Fruit fly (Drosophila melanogaster) whole organism, embryonic: ENCODE results near the gene UGP.

Experiments
- Adf1 ChIP-seq: fragments of 200-800 bp; sonication (Bioruptor generic); IDR thresholded peaks from 2 replicates; pipeline ENCODE4 v1.3.6; 2022; ENCODE audit warnings: missing biosample characterization, missing genetic modification characterization
- Aef1 ChIP-seq: fragments of 200-800 bp; sonication (Bioruptor generic); IDR thresholded peaks from 3 replicates; pipeline ENCODE4 v1.3.6; 2022; ENCODE audit warnings: missing biosample characterization, missing genetic modification characterization
- Bdp1 ChIP-seq: fragments of 200-800 bp; sonication (Bioruptor generic); optimal IDR thresholded peaks from 3 replicates; lab custom pipeline; 2016; ENCODE audit warnings: missing biosample characterization, missing genetic modification characterization
- C15 ChIP-seq: fragments of 200-800 bp; sonication (Bioruptor generic); IDR thresholded peaks from 3 replicates; pipeline ENCODE4 v1.3.6; 2022; ENCODE audit warnings: missing biosample characterization, missing genetic modification characterization
- CG10274 ChIP-seq: fragments of 200-800 bp; sonication (Bioruptor generic); optimal IDR thresholded peaks from 3 replicates; lab custom pipeline; 2017; ENCODE audit warnings: missing biosample characterization, mild to moderate bottlenecking, missing genetic modification characterization
- CG10543 ChIP-seq: fragments of 200-800 bp; sonication (Bioruptor generic); optimal IDR thresholded peaks from 3 replicates; lab custom pipeline; 2017; ENCODE audit warnings: missing biosample characterization, mild to moderate bottlenecking, missing genetic modification characterization, moderate library complexity
- CG11085 ChIP-seq: fragments of 200-800 bp; sonication (Bioruptor generic); IDR thresholded peaks from 2 replicates; pipeline ENCODE4 v1.3.6; 2022; ENCODE audit warnings: missing biosample characterization, missing genetic modification characterization
- CG11093 ChIP-seq: fragments of 200-800 bp; sonication (Bioruptor generic); IDR thresholded peaks from 3 replicates; pipeline ENCODE4 v1.3.6; 2022; ENCODE audit warnings: missing biosample characterization, missing genetic modification characterization
- CG13123 ChIP-seq: fragments of 200-800 bp; sonication (Bioruptor generic); optimal IDR thresholded peaks from 2 replicates; lab custom pipeline; 2016; ENCODE audit warnings: missing biosample characterization, missing genetic modification characterization
- CG15073 ChIP-seq: fragments of 200-800 bp; sonication (Bioruptor generic); optimal IDR thresholded peaks from 2 replicates; lab custom pipeline; 2016; ENCODE audit warnings: missing biosample characterization, missing genetic modification characterization
- CG15479 ChIP-seq: fragments of 200-800 bp; sonication (Bioruptor generic); optimal IDR thresholded peaks from 3 replicates; lab custom pipeline; 2019; ENCODE audit warnings: missing biosample characterization, mild to moderate bottlenecking, missing genetic modification characterization, moderate library complexity
- CG17361 ChIP-seq: fragments of 200-800 bp; sonication (Bioruptor generic); IDR thresholded peaks from 3 replicates; pipeline ENCODE4 v1.3.6; 2022; ENCODE audit warnings: missing biosample characterization, missing genetic modification characterization
- CG18619 ChIP-seq: fragments of 200-800 bp; sonication (Bioruptor generic); optimal IDR thresholded peaks from 3 replicates; lab custom pipeline; 2017; ENCODE audit warnings: missing biosample characterization, mild to moderate bottlenecking, missing genetic modification characterization
- CG2678 ChIP-seq: fragments of 200-800 bp; sonication (Bioruptor generic); optimal IDR thresholded peaks from 3 replicates; lab custom pipeline; 2019; ENCODE audit warnings: missing biosample characterization, mild to moderate bottlenecking, missing genetic modification characterization, moderate library complexity
- CG6654 ChIP-seq: fragments of 200-800 bp; sonication (Bioruptor generic); optimal IDR thresholded peaks from 2 replicates; lab custom pipeline; 2017; ENCODE audit warnings: missing biosample characterization, mild to moderate bottlenecking, missing genetic modification characterization
- CG7372 ChIP-seq: fragments of 200-800 bp; sonication (Bioruptor generic); IDR thresholded peaks from 2 replicates; pipeline ENCODE4 v1.3.6; 2022; ENCODE audit warnings: missing biosample characterization, missing genetic modification characterization
- CG8388 ChIP-seq: fragments of 200-800 bp; sonication (Bioruptor generic); optimal IDR thresholded peaks from 2 replicates; lab custom pipeline; 2019; ENCODE audit warnings: missing biosample characterization, mild to moderate bottlenecking, missing genetic modification characterization, moderate library complexity
- CrebB ChIP-seq: fragments of 200-800 bp; sonication (Bioruptor generic); optimal IDR thresholded peaks from 3 replicates; lab custom pipeline; 2018; ENCODE audit warnings: missing biosample characterization, mild to moderate bottlenecking, missing genetic modification characterization
- Doc3 ChIP-seq: fragments of 200-800 bp; sonication (Bioruptor generic); IDR thresholded peaks from 3 replicates; pipeline ENCODE4 v1.3.6; 2022; ENCODE audit warnings: missing biosample characterization, missing genetic modification characterization; ENCODE audit not compliant: partially characterized antibody
- Ets97D ChIP-seq: fragments of 200-800 bp; sonication (Bioruptor generic); optimal IDR thresholded peaks from 3 replicates; lab custom pipeline; 2016; ENCODE audit warnings: missing biosample characterization, missing genetic modification characterization
- GATAe ChIP-seq: fragments of 200-800 bp; sonication (Bioruptor generic); conservative IDR thresholded peaks from 2 replicates; pipeline ENCODE4 v1.3.6; 2022; ENCODE audit warnings: missing biosample characterization, missing genetic modification characterization
- HLH3B ChIP-seq: fragments of 200-800 bp; sonication (Bioruptor generic); IDR thresholded peaks from 2 replicates; pipeline ENCODE4 v1.3.6; 2022; ENCODE audit warnings: missing biosample characterization, missing genetic modification characterization
- HLH4C ChIP-seq: fragments of 200-800 bp; sonication (Bioruptor generic); IDR thresholded peaks from 3 replicates; pipeline ENCODE4 v1.3.6; 2022; ENCODE audit warnings: missing biosample characterization, missing genetic modification characterization; ENCODE audit not compliant: partially characterized antibody
- HLH54F ChIP-seq: fragments of 200-800 bp; sonication (Bioruptor generic); optimal IDR thresholded peaks from 3 replicates; lab custom pipeline; 2016; ENCODE audit warnings: missing biosample characterization, missing genetic modification characterization
- Hr51 ChIP-seq, 2 experiments: fragments of 200-800 bp; sonication (Bioruptor generic); optimal IDR thresholded peaks; 2 replicates in 1 of 2; 3 replicates in 1 of 2; lab custom pipeline; 2016 to 2018; ENCODE audit warnings: missing biosample characterization in 2 of 2, missing genetic modification characterization in 2 of 2, mild to moderate bottlenecking in 1 of 2, moderate library complexity in 1 of 2
- Nf-YA ChIP-seq: fragments of 200-800 bp; sonication (Bioruptor generic); IDR thresholded peaks from 2 replicates; pipeline ENCODE4 v1.3.6; 2022; ENCODE audit warnings: missing biosample characterization, missing genetic modification characterization
- Optix ChIP-seq: fragments of 200-800 bp; sonication (Bioruptor generic); IDR thresholded peaks from 3 replicates; pipeline ENCODE4 v1.3.6; 2022; ENCODE audit warnings: missing biosample characterization, missing genetic modification characterization
- PHDP ChIP-seq: fragments of 200-800 bp; sonication (Bioruptor generic); optimal IDR thresholded peaks from 3 replicates; lab custom pipeline; 2018; ENCODE audit warnings: missing biosample characterization, mild to moderate bottlenecking, missing genetic modification characterization, moderate library complexity
- Ravus ChIP-seq: fragments of 200-800 bp; sonication (Bioruptor generic); IDR thresholded peaks from 2 replicates; pipeline ENCODE4 v1.3.6; 2022; ENCODE audit warnings: missing biosample characterization, missing genetic modification characterization
- Rfx ChIP-seq: fragments of 200-800 bp; sonication (Bioruptor generic); IDR thresholded peaks from 2 replicates; pipeline ENCODE4 v1.3.6; 2022; ENCODE audit warnings: missing biosample characterization, missing genetic modification characterization
- Scr ChIP-seq: fragments of 200-800 bp; sonication (Bioruptor generic); IDR thresholded peaks from 2 replicates; pipeline ENCODE4 v1.3.6; 2022; ENCODE audit warnings: missing biosample characterization, missing genetic modification characterization; ENCODE audit not compliant: partially characterized antibody
- Ssrp ChIP-seq: fragments of 200-800 bp; sonication (Bioruptor generic); optimal IDR thresholded peaks from 2 replicates; lab custom pipeline; 2018; ENCODE audit warnings: missing biosample characterization, mild to moderate bottlenecking, missing genetic modification characterization, moderate library complexity
- Stat92E ChIP-seq, 3 experiments: fragments of >200 bp in 2 of 3; fragments of 200-800 bp in 1 of 3; sonication (Bioruptor generic) in 1 of 3; optimal IDR thresholded peaks; 2 replicates each; lab custom pipeline; 2017 to 2019; ENCODE audit warnings: missing biosample characterization in 3 of 3, missing genetic modification characterization in 3 of 3, mild to moderate bottlenecking in 1 of 3, moderate library complexity in 1 of 3
- YL-1 ChIP-seq: fragments of 200-800 bp; sonication (Bioruptor generic); optimal IDR thresholded peaks from 3 replicates; lab custom pipeline; 2017; ENCODE audit warnings: missing biosample characterization, mild to moderate bottlenecking, missing genetic modification characterization
- bcd ChIP-seq: fragments of 200-800 bp; sonication (Bioruptor generic); optimal IDR thresholded peaks from 2 replicates; lab custom pipeline; 2017; ENCODE audit warnings: missing biosample characterization, mild to moderate bottlenecking, missing genetic modification characterization
- br ChIP-seq: fragments of >200 bp; optimal IDR thresholded peaks from 2 replicates; lab custom pipeline; 2017
- btn ChIP-seq: fragments of 200-800 bp; sonication (Bioruptor generic); optimal IDR thresholded peaks from 2 replicates; lab custom pipeline; 2016; ENCODE audit warnings: missing biosample characterization, missing genetic modification characterization
- caup ChIP-seq: fragments of 200-800 bp; sonication (Bioruptor generic); optimal IDR thresholded peaks from 3 replicates; lab custom pipeline; 2017; ENCODE audit warnings: missing biosample characterization, mild to moderate bottlenecking, missing genetic modification characterization, moderate library complexity; ENCODE audit not compliant: severe bottlenecking
- dpn ChIP-seq, 2 experiments: fragments of 200-800 bp; sonication (Bioruptor generic); optimal IDR thresholded peaks; 3 replicates each; lab custom pipeline; 2016; ENCODE audit warnings: missing biosample characterization in 2 of 2, missing genetic modification characterization in 2 of 2
- gem ChIP-seq: fragments of 200-800 bp; sonication (Bioruptor generic); optimal IDR thresholded peaks from 2 replicates; lab custom pipeline; 2019; ENCODE audit warnings: missing biosample characterization, mild to moderate bottlenecking, missing genetic modification characterization, moderate library complexity
- hth ChIP-seq: fragments of >200 bp; optimal IDR thresholded peaks from 2 replicates; lab custom pipeline; 2017; ENCODE audit warnings: inconsistent platforms
- kay ChIP-seq: fragments of 200-800 bp; sonication (Bioruptor generic); optimal IDR thresholded peaks from 2 replicates; lab custom pipeline; 2016; ENCODE audit warnings: missing biosample characterization, missing genetic modification characterization
- lab ChIP-seq: fragments of 200-800 bp; sonication (Bioruptor generic); optimal IDR thresholded peaks from 3 replicates; lab custom pipeline; 2017; ENCODE audit warnings: missing biosample characterization, missing genetic modification characterization, mild to moderate bottlenecking, moderate library complexity, missing genetic modification reagents
- lbe ChIP-seq: fragments of 200-800 bp; sonication (Bioruptor generic); optimal IDR thresholded peaks from 2 replicates; lab custom pipeline; 2016; ENCODE audit warnings: missing biosample characterization, mild to moderate bottlenecking, missing genetic modification characterization
- pfk ChIP-seq: fragments of 200-800 bp; sonication (Bioruptor generic); optimal IDR thresholded peaks from 2 replicates; lab custom pipeline; 2018; ENCODE audit warnings: missing biosample characterization, mild to moderate bottlenecking, missing genetic modification characterization, moderate library complexity
- sima ChIP-seq: fragments of 200-800 bp; sonication (Bioruptor generic); optimal IDR thresholded peaks from 2 replicates; lab custom pipeline; 2016; ENCODE audit warnings: missing biosample characterization, missing genetic modification characterization
- stwl ChIP-seq: fragments of 200-800 bp; sonication (Bioruptor generic); optimal IDR thresholded peaks from 3 replicates; lab custom pipeline; 2018; ENCODE audit warnings: missing biosample characterization, mild to moderate bottlenecking, missing genetic modification characterization, moderate library complexity
- tap ChIP-seq: fragments of 200-800 bp; optimal IDR thresholded peaks from 3 replicates; lab custom pipeline; 2019; ENCODE audit warnings: missing biosample characterization, mild to moderate bottlenecking, missing genetic modification characterization, moderate library complexity
- trh ChIP-seq: fragments of 200-800 bp; sonication (Bioruptor generic); optimal IDR thresholded peaks from 2 replicates; lab custom pipeline; 2016; ENCODE audit warnings: missing biosample characterization, missing genetic modification characterization
- yki ChIP-seq: fragments of >200 bp; optimal IDR thresholded peaks from 3 replicates; lab custom pipeline; 2018

The UGP gene

DNA sequence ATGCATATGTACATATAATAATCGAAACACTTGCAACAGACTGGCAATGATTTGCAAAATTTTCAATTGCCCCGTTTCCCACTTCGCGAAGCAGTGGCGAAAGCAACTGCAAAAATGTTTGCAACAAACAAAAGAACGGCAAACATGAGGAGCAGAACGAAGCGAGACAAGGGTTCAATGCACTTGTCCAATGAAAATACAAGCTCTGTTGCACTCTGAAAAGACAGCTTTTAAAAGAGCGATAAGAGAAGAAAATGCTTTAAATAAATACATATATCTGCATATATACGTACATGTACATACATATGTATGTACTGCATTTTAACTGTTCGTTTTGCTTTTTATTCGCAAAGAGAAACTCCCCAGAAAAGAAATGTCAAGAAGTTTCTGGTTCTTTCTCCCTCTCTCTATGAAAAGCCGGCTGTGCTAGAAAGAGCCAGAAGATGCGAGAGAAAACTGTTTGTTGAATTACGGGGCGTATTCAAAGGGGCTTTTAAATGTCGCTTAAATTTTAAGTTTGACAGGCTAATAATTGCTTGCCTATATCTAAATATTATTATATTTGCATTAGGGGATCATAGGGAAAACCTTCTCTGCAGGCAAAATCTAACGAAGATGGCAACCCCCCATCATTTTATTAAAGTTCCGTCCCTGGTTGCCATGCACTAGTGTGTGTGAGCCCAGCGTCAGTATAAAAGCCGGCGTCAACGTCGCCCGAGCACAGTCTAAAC, 24.8 kb upstream of the UGP start, which contains the start of gene Hsp27 (continued):
- peak; percentile 96 for TF ChIP-seq trh
- TF ChIP-seq CG15073 (GFP tag; lab: Kevin White, UChicago) = peak; percentile 85
- peak; percentile 99 for TF ChIP-seq lbe (GFP tag; lab: Kevin White, UChicago)
- TF ChIP-seq hth = no peak
- TF ChIP-seq Aef1 (GFP tag; lab: Robert Waterston, UW) = peak; percentile 98
- TF ChIP-seq Ets97D (GFP tag; lab: Kevin White, UChicago) = peak; percentile 90
- peak; percentile 95 for TF ChIP-seq caup (GFP tag; lab: Kevin White, UChicago)
- TF ChIP-seq CG11085 (GFP tag; lab: Robert Waterston, UW) = peak; percentile 97
- TF ChIP-seq YL-1 (GFP tag; lab: Kevin White, UChicago) = peak; percentile 94
- TF ChIP-seq Ssrp (tag; lab: Kevin White, UChicago) = peak; percentile 98
- TF ChIP-seq tap (tag; lab: Kevin White, UChicago) = peak; percentile 96
- TF ChIP-seq PHDP (tag; lab: Kevin White, UChicago) = peak; percentile 98
- TF ChIP-seq Stat92E (GFP tag; optimal IDR thresholded peaks at IDR 0.05; lab: Kevin White, UChicago) = peak in 1 of 3 experiments; percentile 94
- TF ChIP-seq sima (GFP tag; lab: Kevin White, UChicago) = peak; percentile 68
- TF ChIP-seq Bdp1 (GFP tag; lab: Kevin White, UChicago) = peak; percentile 83
- TF ChIP-seq Rfx = peak; percentile 99
- peak; percentile 99 for TF ChIP-seq bcd (GFP tag; lab: Kevin White, UChicago)
- TF ChIP-seq Scr (GFP tag; lab: Robert Waterston, UW) = no peak
- peak; percentile 93 for TF ChIP-seq CrebB
- TF ChIP-seq CG11093 (GFP tag; lab: Robert Waterston, UW) = peak; percentile 98
- peak; percentile 96 to 98 for TF ChIP-seq dpn (GFP tag; optimal IDR thresholded peaks at IDR 0.05; lab: Kevin White, UChicago)
- TF ChIP-seq br (lab: Kevin White, UChicago) = no peak
- peak; percentile 99 for TF ChIP-seq lab (GFP tag; lab: Kevin White, UChicago)
- peak; percentile 24 for TF ChIP-seq pfk (GFP tag; lab: Kevin White, UChicago)
- TF ChIP-seq CG13123 (GFP tag; lab: Kevin White, UChicago) = peak; percentile 95
- TF ChIP-seq Doc3 (GFP tag; lab: Robert Waterston, UW) = no peak
- no peak for TF ChIP-seq CG15479 (GFP tag; lab: Kevin White, UChicago)
- peak; percentile 97 for TF ChIP-seq Nf-YA (GFP tag; lab: Robert Waterston, UW)
- peak; percentile 99 for TF ChIP-seq HLH3B (GFP tag; lab: Robert Waterston, UW)
- TF ChIP-seq yki (lab: Kevin White, UChicago) = no peak
- peak; percentile 99 for TF ChIP-seq CG17361 (GFP tag; lab: Robert Waterston, UW)
- peak; percentile 94 for TF ChIP-seq btn (GFP tag; lab: Kevin White, UChicago)
- peak; percentile 92 for TF ChIP-seq GATAe (GFP tag; lab: Robert Waterston, UW)
- peak; percentile 99 for TF ChIP-seq Optix (GFP tag; lab: Robert Waterston, UW)
- peak; percentile 90 for TF ChIP-seq CG10274 (GFP tag; lab: Kevin White, UChicago)
- TF ChIP-seq CG10543 (GFP tag; lab: Kevin White, UChicago) = peak; percentile 74
- TF ChIP-seq Ravus (GFP tag; lab: Robert Waterston, UW) = peak; percentile 95
- TF ChIP-seq CG7372 (GFP tag; lab: Robert Waterston, UW) = peak; percentile 97
- TF ChIP-seq stwl (tag; lab: Kevin White, UChicago) = peak; percentile 65
- TF ChIP-seq gem = peak; percentile 99
- peak; percentile 97 for TF ChIP-seq CG8388 (GFP tag; lab: Kevin White, UChicago)
- peak; percentile 98 for TF ChIP-seq CG2678 (tag; lab: Kevin White, UChicago)
- TF ChIP-seq kay (GFP tag; lab: Kevin White, UChicago) = peak; percentile 97
- no peak for TF ChIP-seq HLH4C (GFP tag; lab: Robert Waterston, UW)
- TF ChIP-seq Hr51 (GFP tag; optimal IDR thresholded peaks at IDR 0.05; lab: Kevin White, UChicago) = peak; percentile 91 to 97
- peak; percentile 94 for TF ChIP-seq CG6654 (GFP tag; lab: Kevin White, UChicago)
- peak; percentile 96 for TF ChIP-seq C15 (GFP tag; lab: Robert Waterston, UW)
- TF ChIP-seq HLH54F (GFP tag; lab: Kevin White, UChicago) = peak; percentile 86
- peak; percentile 87 for TF ChIP-seq Adf1
- TF ChIP-seq CG18619 = peak; percentile 97
